Fruit fly (Drosophila melanogaster): Measurements from ENCODE around the gene Irp-1A.

Irp-1A gene

DNA sequence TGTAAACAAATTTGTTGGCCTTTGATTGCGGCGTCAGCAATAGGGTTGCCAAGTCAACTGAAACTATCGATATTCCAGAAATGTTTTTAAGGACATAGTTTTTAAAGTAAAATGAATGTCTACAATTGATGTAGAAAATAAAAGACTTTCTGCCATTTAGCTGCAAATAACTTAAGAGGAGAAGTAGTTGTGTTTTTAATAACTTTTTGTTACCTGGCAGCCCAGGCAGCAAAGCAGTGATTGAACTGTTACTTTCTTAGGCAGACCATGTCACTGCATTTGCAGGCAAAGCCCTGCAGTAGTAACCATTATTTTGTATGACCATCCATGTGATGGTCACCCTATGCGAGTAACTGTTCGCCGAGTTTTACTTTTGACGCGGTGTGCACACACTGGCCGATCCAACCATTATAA is 26.2 kb upstream of the Irp-1A start, which contains the start of the genes rumi, CG7029 and Usp12-46 (continued):
- TF ChIP-seq cwo (GFP tag; optimal IDR thresholded peaks at IDR 0.05) (peak; percentile 57), CG6683 (GFP tag; optimal IDR thresholded peaks at IDR 0.05) (peak; percentile 43), mld (GFP tag; IDR thresholded peaks at IDR 0.05; ENCODE audit: partially characterized antibody) (peak; percentile 46; the same call in 1 of the 3 replicates), CG11456 (GFP tag; IDR thresholded peaks at IDR 0.05) (peak; percentile 86), BtbVII (GFP tag; optimal IDR thresholded peaks at IDR 0.05) (no peak), CG1024 (GFP tag; IDR thresholded peaks at IDR 0.05) (peak; percentile 73), CG9876 (GFP tag; optimal IDR thresholded peaks at IDR 0.05) (peak; percentile 84), CG16863 (GFP tag; optimal IDR thresholded peaks at IDR 0.05) (peak; percentile 90), CG5953 (GFP tag; IDR thresholded peaks at IDR 0.05) (peak; percentile 77), Drgx (GFP tag; IDR thresholded peaks at IDR 0.05) (peak; percentile 75), CG12659 (GFP tag; optimal IDR thresholded peaks at IDR 0.05) (peak; percentile 93), aop (GFP tag; IDR thresholded peaks at IDR 0.05) (peak; percentile 43; the same call in 1 of the 2 replicates), CG33213 (GFP tag; optimal IDR thresholded peaks at IDR 0.05) (peak; percentile 90), fd64A (GFP tag; optimal IDR thresholded peaks at IDR 0.05) (no peak), otp (GFP tag; IDR thresholded peaks at IDR 0.05) (peak; percentile 72; the same call in 2 of the 3 replicates), CG6765 (GFP tag; optimal IDR thresholded peaks at IDR 0.05) (peak; percentile 63), CG31388 (GFP tag; optimal IDR thresholded peaks at IDR 0.05) (peak; percentile 52), dimm (GFP tag; IDR thresholded peaks at IDR 0.05) (no peak), CG2116 (GFP tag; optimal IDR thresholded peaks at IDR 0.05) (peak; percentile 76), CG34224 (GFP tag; IDR thresholded peaks at IDR 0.05; ENCODE audit: partially characterized antibody) (peak; percentile 81), bbx (GFP tag; IDR thresholded peaks at IDR 0.05; ENCODE audit: partially characterized antibody) (peak; percentile 67), PHDP (tag; optimal IDR thresholded peaks at IDR 0.05) (peak; percentile 85), Asciz (GFP tag; optimal IDR thresholded peaks at IDR 0.05) (peak; percentile 44), CG7839 (tag; optimal IDR thresholded peaks at IDR 0.05) (peak; percentile 85), CG32767 (GFP tag; IDR thresholded peaks at IDR 0.05) (peak; percentile 85), slp2 (GFP tag; optimal IDR thresholded peaks at IDR 0.05) (peak; percentile 87), HLHmδ (GFP tag; optimal IDR thresholded peaks at IDR 0.05) (peak; percentile 33), pum (GFP tag; optimal IDR thresholded peaks at IDR 0.05) (peak; percentile 89), CG14441 (GFP tag; IDR thresholded peaks at IDR 0.05) (peak; percentile 84), caup (GFP tag; optimal IDR thresholded peaks at IDR 0.05; ENCODE audit: severe bottlenecking) (peak; percentile 73), esg (GFP tag; conservative IDR thresholded peaks at IDR 0.05) (peak; percentile 84), Aef1 (GFP tag; IDR thresholded peaks at IDR 0.05) (peak; percentile 84), crp (GFP tag; optimal IDR thresholded peaks at IDR 0.05) (peak in 1 of 2 experiments; percentile 60), CG4424 (GFP tag; optimal IDR thresholded peaks at IDR 0.05) (peak; percentile 88), eve (GFP tag; optimal IDR thresholded peaks at IDR 0.05) (no peak), Dll (GFP tag; IDR thresholded peaks at IDR 0.05; ENCODE audit: partially characterized antibody) (peak; percentile 89), NK7.1 (GFP tag; optimal IDR thresholded peaks at IDR 0.05) (peak; percentile 81), crc (GFP tag; optimal IDR thresholded peaks at IDR 0.05) (peak; percentile 74), vvl (GFP tag; IDR thresholded peaks at IDR 0.05) (peak; percentile 94), Gsc (GFP tag; IDR thresholded peaks at IDR 0.05) (peak; percentile 55), z (GFP tag; IDR thresholded peaks at IDR 0.05) (no peak), CG17361 (GFP tag; IDR thresholded peaks at IDR 0.05) (peak; percentile 80), kah (GFP tag; optimal IDR thresholded peaks at IDR 0.05) (no peak), peb (GFP tag; IDR thresholded peaks at IDR 0.05) (peak; percentile 45; the same call in 1 of the 2 replicates), CG17612 (GFP tag; IDR thresholded peaks at IDR 0.05) (peak; percentile 62; the same call in 1 of the 2 replicates), pita (GFP tag; optimal IDR thresholded peaks at IDR 0.05) (no peak), CG10654 (GFP tag; optimal IDR thresholded peaks at IDR 0.05) (peak; percentile 87), CG12391 (tag; optimal IDR thresholded peaks at IDR 0.05) (peak; percentile 92), Nf-YA (GFP tag; IDR thresholded peaks at IDR 0.05) (peak; percentile 74), tup (GFP tag; optimal IDR thresholded peaks at IDR 0.05) (peak; percentile 38)
